Fruit fly (Drosophila melanogaster) whole organism, adult: Measurements from ENCODE around the gene Hsp67Bc.

Experiments used
- CG11617 ChIP-seq: fragments of 200-800 bp; sonication (Bioruptor generic); optimal IDR thresholded peaks from 2 replicates; lab custom pipeline; 2017; ENCODE audit warnings: mild to moderate bottlenecking, missing biosample characterization, missing genetic modification reagents, missing genetic modification characterization
- CG12768 ChIP-seq: fragments of 200-800 bp; sonication (Bioruptor generic); optimal IDR thresholded peaks from 2 replicates; lab custom pipeline; 2017; ENCODE audit warnings: missing biosample characterization, missing genetic modification characterization, mild to moderate bottlenecking, moderate library complexity, missing genetic modification reagents
- CG14711 ChIP-seq: fragments of 200-800 bp; sonication (Bioruptor generic); optimal IDR thresholded peaks from 2 replicates; lab custom pipeline; 2018; ENCODE audit warnings: missing biosample characterization, mild to moderate bottlenecking, missing genetic modification characterization, moderate library complexity
- CG1620 ChIP-seq: fragments of 200-800 bp; sonication (Bioruptor generic); optimal IDR thresholded peaks from 2 replicates; lab custom pipeline; 2016; ENCODE audit warnings: missing biosample characterization, missing genetic modification characterization
- CG33017 ChIP-seq: fragments of 200-800 bp; sonication (Bioruptor generic); optimal IDR thresholded peaks from 2 replicates; lab custom pipeline; 2018; ENCODE audit warnings: missing biosample characterization, mild to moderate bottlenecking, missing genetic modification characterization, moderate library complexity
- CG5204 ChIP-seq: fragments of 200-800 bp; sonication (Bioruptor generic); optimal IDR thresholded peaks from 2 replicates; lab custom pipeline; 2016; ENCODE audit warnings: missing biosample characterization, missing genetic modification characterization
- CG7045 ChIP-seq: fragments of 200-800 bp; sonication (Bioruptor generic); optimal IDR thresholded peaks from 2 replicates; lab custom pipeline; 2017; ENCODE audit warnings: missing biosample characterization, mild to moderate bottlenecking, missing genetic modification characterization
- CG7101 ChIP-seq: fragments of 200-800 bp; sonication (Bioruptor generic); optimal IDR thresholded peaks from 2 replicates; lab custom pipeline; 2018; ENCODE audit warnings: missing biosample characterization, mild to moderate bottlenecking, missing genetic modification characterization, moderate library complexity
- Clk ChIP-seq: fragments of 200-800 bp; sonication (Bioruptor generic); optimal IDR thresholded peaks from 2 replicates; lab custom pipeline; 2017; ENCODE audit warnings: missing biosample characterization, missing genetic modification characterization
- Crg-1 ChIP-seq: fragments of 200-800 bp; sonication (Bioruptor generic); optimal IDR thresholded peaks from 2 replicates; lab custom pipeline; 2016; ENCODE audit warnings: missing biosample characterization, missing genetic modification characterization
- Hr96 ChIP-seq: fragments of 200-800 bp; sonication (Bioruptor generic); optimal IDR thresholded peaks from 2 replicates; lab custom pipeline; 2016; ENCODE audit warnings: missing biosample characterization, missing genetic modification characterization
- Mnt ChIP-seq: fragments of 200-800 bp; sonication (Bioruptor generic); optimal IDR thresholded peaks from 2 replicates; lab custom pipeline; 2016; ENCODE audit warnings: missing biosample characterization, mild to moderate bottlenecking, missing genetic modification characterization
- bab1 ChIP-seq: fragments of 200-800 bp; sonication (Bioruptor generic); optimal IDR thresholded peaks from 3 replicates; lab custom pipeline; 2019; ENCODE audit warnings: missing biosample characterization, mild to moderate bottlenecking, missing genetic modification characterization, moderate library complexity
- cic ChIP-seq: fragments of 200-800 bp; sonication (Bioruptor generic); optimal IDR thresholded peaks from 2 replicates; lab custom pipeline; 2017; ENCODE audit warnings: missing biosample characterization, mild to moderate bottlenecking, missing genetic modification characterization, moderate library complexity
- cnc ChIP-seq, 2 experiments: fragments of >200 bp; optimal IDR thresholded peaks; 2 replicates each; lab custom pipeline; 2017
- kay ChIP-seq: fragments of 200-800 bp; sonication (Bioruptor generic); peaks from one replicate; lab custom pipeline; 2016; ENCODE audit warnings: missing biosample characterization, missing genetic modification characterization, borderline replicate concordance
- ovo ChIP-seq: fragments of 200-800 bp; sonication (Bioruptor generic); optimal IDR thresholded peaks from 2 replicates; lab custom pipeline; 2016; ENCODE audit warnings: missing biosample characterization, missing genetic modification characterization
- pad ChIP-seq: fragments of 200-800 bp; sonication (Bioruptor generic); optimal IDR thresholded peaks from 3 replicates; lab custom pipeline; 2017; ENCODE audit warnings: missing biosample characterization, missing genetic modification characterization, mild to moderate bottlenecking, moderate library complexity, missing genetic modification reagents
- tj ChIP-seq: fragments of 200-800 bp; sonication (Bioruptor generic); optimal IDR thresholded peaks from 3 replicates; lab custom pipeline; 2017; ENCODE audit warnings: missing biosample characterization, mild to moderate bottlenecking, missing genetic modification characterization, moderate library complexity
- toe ChIP-seq: fragments of 200-800 bp; sonication (Bioruptor generic); optimal IDR thresholded peaks from 2 replicates; lab custom pipeline; 2016; ENCODE audit warnings: missing biosample characterization, missing genetic modification characterization

Hsp67Bc gene

DNA sequence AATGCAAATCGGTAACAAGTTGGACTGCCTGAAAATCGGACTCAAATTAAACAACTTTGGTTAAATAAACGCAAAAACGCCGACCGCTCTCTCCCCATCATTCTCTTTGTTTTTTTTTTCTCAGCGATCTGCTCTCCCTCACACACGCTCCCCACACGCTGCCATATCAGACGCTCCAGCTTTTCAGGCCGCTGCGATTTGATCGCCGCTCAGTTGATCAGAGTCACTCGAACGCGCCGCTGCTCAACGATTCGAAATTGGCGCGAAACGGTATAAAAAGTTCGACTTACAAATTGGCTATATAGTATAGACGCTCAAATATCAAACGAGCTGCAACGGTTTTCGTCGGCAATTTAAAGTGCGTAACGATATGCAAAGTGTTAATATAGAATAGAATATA lies 32.1 kb downstream of the Hsp67Bc start:
- TF ChIP-seq toe (GFP tag; lab: Kevin White, UChicago) (no peak), CG14711 (no peak), bab1 (GFP tag; lab: Kevin White, UChicago) (no peak), CG12768 (peak; percentile 40), Mnt (peak; percentile 30), Hr96 (GFP tag; lab: Kevin White, UChicago) (peak; percentile 1), ovo (no peak), pad (GFP tag; lab: Kevin White, UChicago) (no peak), CG1620 (GFP tag; lab: Kevin White, UChicago) (no peak)

DNA sequence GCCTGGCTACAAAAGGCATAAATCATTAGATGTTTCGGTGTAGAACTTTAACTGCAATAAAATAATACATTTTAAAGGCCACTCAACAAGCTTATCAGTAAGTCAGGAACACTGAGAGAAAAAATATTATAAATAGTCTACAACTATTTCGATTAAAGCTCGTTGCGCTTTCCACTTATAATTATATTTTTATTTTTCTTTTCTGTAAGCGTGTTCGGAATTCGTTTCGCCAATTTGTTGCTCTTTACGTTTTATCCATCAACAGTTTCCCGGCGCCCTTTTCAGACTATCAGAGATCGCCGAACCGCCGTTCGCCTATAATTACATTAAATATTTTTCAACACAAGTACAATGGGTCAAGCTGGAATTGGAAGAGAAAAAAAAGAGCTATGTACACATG lies 33.3 kb downstream of the Hsp67Bc start:
- TF ChIP-seq kay: peak; percentile 77
- no peak for TF ChIP-seq Mnt
- peak; percentile 15 for TF ChIP-seq CG5204 (GFP tag; lab: Kevin White, UChicago)
- TF ChIP-seq CG33017 (tag; lab: Kevin White, UChicago): peak; percentile 5

DNA sequence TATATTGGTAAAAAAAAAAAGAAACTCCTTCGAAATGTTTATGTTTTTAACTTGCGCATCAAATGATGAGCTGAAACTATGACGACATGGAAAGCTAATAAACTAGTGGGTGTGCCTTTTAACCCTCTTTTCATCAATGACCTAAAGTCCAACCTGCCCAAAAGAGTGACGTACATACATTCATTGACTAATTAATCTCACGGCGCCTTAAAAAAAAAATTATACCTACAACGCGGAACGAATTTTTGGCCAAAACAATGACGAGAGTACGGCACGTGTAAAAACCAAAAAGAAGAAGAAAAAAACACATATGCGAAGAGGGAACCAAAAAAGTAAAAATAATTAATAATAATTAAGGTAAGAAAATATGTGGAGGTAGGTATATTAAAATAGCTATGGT lies 33.8 kb downstream of the Hsp67Bc start, which contains the start of gene PGRP-LC:
TSS of gene PGRP-LC (plus strand) at position 301 of the 400 bp plus-strand sequence.
- TF ChIP-seq bab1 (GFP tag; lab: Kevin White, UChicago) (no peak), pad (GFP tag; lab: Kevin White, UChicago) (no peak), CG33017 (tag; lab: Kevin White, UChicago) (no peak), ovo (no peak), toe (GFP tag; lab: Kevin White, UChicago) (no peak), kay (no peak), CG12768 (no peak), Hr96 (GFP tag; lab: Kevin White, UChicago) (no peak), cic (GFP tag; lab: Kevin White, UChicago) (no peak), Mnt (no peak), CG14711 (no peak), CG1620 (GFP tag; lab: Kevin White, UChicago) (no peak), cnc (optimal IDR thresholded peaks at IDR 0.05; lab: Kevin White, UChicago) (no peak), Crg-1 (GFP tag; lab: Kevin White, UChicago) (no peak), CG5204 (GFP tag; lab: Kevin White, UChicago) (no peak), Clk (GFP tag; lab: Kevin White, UChicago) (no peak), CG7045 (GFP tag; lab: Kevin White, UChicago) (no peak)

DNA sequence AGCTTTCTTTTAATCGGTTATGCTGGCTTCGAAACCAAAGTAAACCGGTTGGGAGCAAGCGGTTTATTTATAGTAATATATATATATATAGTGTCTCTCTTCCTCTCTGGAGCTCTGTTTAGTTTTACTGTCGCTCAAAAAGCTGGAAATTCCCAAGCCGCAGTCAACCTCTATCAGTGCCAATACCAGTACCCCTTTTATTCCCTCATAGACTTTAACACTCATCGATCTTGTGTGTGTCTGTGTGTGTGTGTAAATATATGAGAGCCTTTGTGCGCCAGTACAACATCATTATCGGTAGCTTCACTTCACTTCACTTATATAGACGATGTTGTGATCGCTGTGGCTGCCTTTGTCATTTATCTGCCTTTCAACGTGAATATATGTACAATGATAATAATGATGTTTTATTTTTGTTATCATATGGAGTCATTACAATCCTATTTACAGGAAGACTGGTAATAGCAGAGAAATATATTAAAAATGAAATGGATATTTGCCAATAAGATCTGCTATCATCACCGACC lies 34.3 kb downstream of the Hsp67Bc start:
- TF ChIP-seq cnc (optimal IDR thresholded peaks at IDR 0.05; lab: Kevin White, UChicago) (no peak), cic (GFP tag; lab: Kevin White, UChicago) (peak; percentile 51)

DNA sequence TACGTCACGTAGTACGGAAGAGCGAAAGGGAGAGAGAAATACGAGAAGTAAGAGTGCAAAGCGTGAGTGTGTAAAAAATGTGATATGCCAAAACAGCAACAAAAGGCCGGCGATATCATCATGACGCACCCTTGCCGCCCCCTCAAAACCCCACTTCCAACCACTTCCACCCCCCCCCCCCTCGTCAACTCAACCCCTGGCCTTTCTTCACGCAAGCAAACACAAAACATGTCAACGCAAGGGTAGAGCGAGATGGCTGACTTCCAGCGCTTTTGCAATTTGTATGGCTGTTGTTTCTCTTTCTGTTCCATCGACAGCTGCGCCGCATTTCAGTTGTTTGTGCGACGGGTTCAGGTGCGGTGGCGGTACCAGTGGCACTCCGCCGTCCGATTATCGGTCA lies 36.6 kb downstream of the Hsp67Bc start:
- peak; percentile 41 for TF ChIP-seq ovo
- peak; percentile 90 for TF ChIP-seq CG12768
- peak; percentile 11 for TF ChIP-seq Mnt
- no peak for TF ChIP-seq CG1620 (GFP tag; lab: Kevin White, UChicago)
- peak in 1 of 2 experiments; percentile 52 for TF ChIP-seq cnc (optimal IDR thresholded peaks at IDR 0.05; lab: Kevin White, UChicago)
- TF ChIP-seq Clk (GFP tag; lab: Kevin White, UChicago): peak; percentile 6
- peak; percentile 85 for TF ChIP-seq kay
- TF ChIP-seq Hr96 (GFP tag; lab: Kevin White, UChicago): no peak
- peak; percentile 7 for TF ChIP-seq tj (GFP tag; lab: Kevin White, UChicago)
- TF ChIP-seq CG7101 (tag; lab: Kevin White, UChicago): peak; percentile 1
- peak; percentile 59 for TF ChIP-seq pad (GFP tag; lab: Kevin White, UChicago)
- TF ChIP-seq CG33017 (tag; lab: Kevin White, UChicago): peak; percentile 38
- no peak for TF ChIP-seq CG14711
- no peak for TF ChIP-seq CG5204 (GFP tag; lab: Kevin White, UChicago)
- peak; percentile 32 for TF ChIP-seq CG7045 (GFP tag; lab: Kevin White, UChicago)
- no peak for TF ChIP-seq toe (GFP tag; lab: Kevin White, UChicago)
- no peak for TF ChIP-seq Crg-1 (GFP tag; lab: Kevin White, UChicago)
- no peak for TF ChIP-seq bab1 (GFP tag; lab: Kevin White, UChicago)
- peak; percentile 98 for TF ChIP-seq cic (GFP tag; lab: Kevin White, UChicago)
- peak; percentile 5 for TF ChIP-seq CG11617 (GFP tag; lab: Kevin White, UChicago)

DNA sequence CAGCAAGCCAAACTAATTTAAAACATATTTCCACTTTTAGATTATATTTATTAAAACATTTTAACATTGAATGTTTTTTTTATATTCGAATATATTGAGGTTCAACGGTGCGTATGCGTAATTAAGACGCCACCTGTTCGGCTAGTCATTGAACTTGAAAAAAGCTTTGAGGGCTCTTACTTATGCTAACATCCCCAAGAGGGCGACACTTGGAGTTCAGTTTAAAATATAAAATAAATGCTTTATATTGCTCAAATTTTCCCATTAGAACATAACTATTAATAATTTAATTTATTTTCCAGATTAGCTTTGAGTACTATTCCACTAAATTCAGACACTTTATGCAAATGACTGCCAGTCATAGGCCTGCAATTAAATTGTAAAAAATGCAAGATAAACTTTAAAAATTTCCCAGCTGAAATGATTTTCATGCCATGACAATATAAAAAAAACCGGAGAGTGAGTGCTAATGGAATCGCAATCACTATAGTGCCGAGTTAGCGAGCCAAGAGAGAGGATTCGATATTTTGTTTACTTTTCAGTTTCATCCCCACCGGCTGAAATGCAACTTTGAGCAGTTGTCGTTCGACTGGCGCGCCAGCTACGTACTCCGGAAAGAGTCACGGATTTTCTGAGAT lies 38.4 kb downstream of the Hsp67Bc start, which contains the start of gene PGRP-LA:
TSS of gene PGRP-LA (plus strand) at position 588 of the 638 bp plus-strand sequence.
- TF ChIP-seq CG1620 (GFP tag; lab: Kevin White, UChicago) (peak; percentile 12), Clk (GFP tag; lab: Kevin White, UChicago) (no peak), CG11617 (GFP tag; lab: Kevin White, UChicago) (no peak), CG33017 (tag; lab: Kevin White, UChicago) (no peak), cic (GFP tag; lab: Kevin White, UChicago) (peak; percentile 47), ovo (no peak), tj (GFP tag; lab: Kevin White, UChicago) (no peak), kay (peak; percentile 83), CG7101 (tag; lab: Kevin White, UChicago) (peak; percentile 29), Hr96 (GFP tag; lab: Kevin White, UChicago) (no peak), CG14711 (no peak), bab1 (GFP tag; lab: Kevin White, UChicago) (no peak), Crg-1 (GFP tag; lab: Kevin White, UChicago) (no peak), pad (GFP tag; lab: Kevin White, UChicago) (no peak), CG7045 (GFP tag; lab: Kevin White, UChicago) (no peak), Mnt (peak; percentile 3), cnc (optimal IDR thresholded peaks at IDR 0.05; lab: Kevin White, UChicago) (no peak), CG12768 (no peak), CG5204 (GFP tag; lab: Kevin White, UChicago) (peak; percentile 23), toe (GFP tag; lab: Kevin White, UChicago) (peak; percentile 34)
